Fruit fly (Drosophila melanogaster): Measurements from ENCODE around the gene Osi14.

Gene Osi14

DNA sequence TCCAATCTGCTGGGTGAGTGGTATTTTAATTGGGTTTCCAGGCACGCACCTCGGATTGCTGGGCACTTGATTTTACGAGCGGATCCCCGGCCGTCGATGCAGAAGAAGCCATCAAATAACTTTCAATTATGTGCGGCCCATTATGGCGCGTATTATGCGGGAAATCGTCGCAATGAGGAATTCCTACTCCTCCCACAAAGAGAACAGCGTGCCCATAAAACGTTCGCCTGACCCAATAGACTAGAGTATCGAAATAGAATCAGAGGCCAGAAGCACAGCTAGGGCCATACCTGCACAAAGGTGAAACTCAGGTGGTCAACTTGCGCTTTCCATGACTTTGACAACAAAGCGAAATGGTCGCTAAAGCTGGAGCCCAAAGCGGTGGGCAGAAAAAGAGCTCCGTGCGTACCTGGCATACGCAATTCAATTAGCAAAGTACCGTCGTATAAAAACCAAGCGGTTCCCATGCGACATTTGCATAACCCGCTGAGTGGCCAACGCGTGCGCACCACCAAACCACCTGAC, 30.9 kb downstream of the Osi14 start, which contains the start of gene Osi18:
Gene Osi18, plus strand, starts transcription at position 475 of the 525 bp plus-strand sequence.
- TF ChIP-seq CG32264 (GFP tag; optimal IDR thresholded peaks at IDR 0.05) (no peak), dmrt93B (GFP tag; optimal IDR thresholded peaks at IDR 0.05) (no peak), Jra (GFP tag; optimal IDR thresholded peaks at IDR 0.05) (no peak), psq (GFP tag; optimal IDR thresholded peaks at IDR 0.05) (no peak), CrebA (GFP tag; optimal IDR thresholded peaks at IDR 0.05; ENCODE audit: borderline replicate concordance) (no peak), pan (optimal IDR thresholded peaks at IDR 0.05) (no peak), woc (GFP tag; optimal IDR thresholded peaks at IDR 0.05) (no peak), Hr78 (GFP tag; optimal IDR thresholded peaks at IDR 0.05) (no peak), usp (GFP tag; optimal IDR thresholded peaks at IDR 0.05) (no peak), Dif (GFP tag; optimal IDR thresholded peaks at IDR 0.05; ENCODE audit: partially characterized antibody) (no peak), HLH106 (tag; optimal IDR thresholded peaks at IDR 0.05) (no peak), ey (GFP tag; optimal IDR thresholded peaks at IDR 0.05) (no peak), foxo (GFP tag; optimal IDR thresholded peaks at IDR 0.05) (no peak), Vsx2 (GFP tag; optimal IDR thresholded peaks at IDR 0.05; ENCODE audit: partially characterized antibody) (no peak), CG9705 (GFP tag; optimal IDR thresholded peaks at IDR 0.05) (no peak), fru (GFP tag; optimal IDR thresholded peaks at IDR 0.05) (no peak)

DNA sequence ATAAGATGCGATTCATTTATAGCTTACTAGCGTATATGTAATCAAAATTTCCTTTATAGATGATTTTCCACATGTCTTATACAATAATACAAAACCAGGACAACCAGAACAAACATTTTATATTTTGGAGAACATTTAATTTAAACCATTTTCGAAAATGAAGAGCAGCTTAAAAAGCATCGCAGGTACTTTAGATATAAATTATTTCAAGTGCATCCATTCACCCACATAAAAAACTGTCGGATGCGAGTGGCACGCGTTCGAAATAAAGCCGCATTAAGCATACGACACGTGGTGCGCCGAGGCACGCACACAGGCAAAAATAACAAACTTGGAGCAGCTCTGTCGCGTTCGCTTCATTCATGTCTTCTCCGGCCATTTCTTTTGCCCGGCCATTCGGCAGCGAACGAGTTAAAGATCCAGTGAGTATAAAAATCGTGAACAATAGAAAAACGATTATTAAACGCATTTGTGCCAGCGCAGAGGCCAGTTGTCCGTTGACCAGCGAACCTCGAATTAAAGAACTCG, 36.0 kb downstream of the Osi14 start, which contains the start of gene Osi19:
Gene Osi19, plus strand, starts transcription at position 457 of the 528 bp plus-strand sequence.
- TF ChIP-seq br (GFP tag; optimal IDR thresholded peaks at IDR 0.05) = no peak
- TF ChIP-seq h (GFP tag; optimal IDR thresholded peaks at IDR 0.05) = no peak
- TF ChIP-seq N (GFP tag; optimal IDR thresholded peaks at IDR 0.05) = no peak
- no peak for TF ChIP-seq lola (GFP tag; optimal IDR thresholded peaks at IDR 0.05)
- no peak for TF ChIP-seq Abd-B (GFP tag; optimal IDR thresholded peaks at IDR 0.05)
- no peak for TF ChIP-seq dl (GFP tag; optimal IDR thresholded peaks at IDR 0.05; ENCODE audit: insufficient read depth in 1 of 2, partially characterized antibody in 2 of 2)
- no peak for TF ChIP-seq CrebA (GFP tag; optimal IDR thresholded peaks at IDR 0.05; ENCODE audit: borderline replicate concordance)
- no peak for TF ChIP-seq Sp1 (GFP tag; optimal IDR thresholded peaks at IDR 0.05)
- no peak for TF ChIP-seq OdsH (GFP tag; optimal IDR thresholded peaks at IDR 0.05)

DNA sequence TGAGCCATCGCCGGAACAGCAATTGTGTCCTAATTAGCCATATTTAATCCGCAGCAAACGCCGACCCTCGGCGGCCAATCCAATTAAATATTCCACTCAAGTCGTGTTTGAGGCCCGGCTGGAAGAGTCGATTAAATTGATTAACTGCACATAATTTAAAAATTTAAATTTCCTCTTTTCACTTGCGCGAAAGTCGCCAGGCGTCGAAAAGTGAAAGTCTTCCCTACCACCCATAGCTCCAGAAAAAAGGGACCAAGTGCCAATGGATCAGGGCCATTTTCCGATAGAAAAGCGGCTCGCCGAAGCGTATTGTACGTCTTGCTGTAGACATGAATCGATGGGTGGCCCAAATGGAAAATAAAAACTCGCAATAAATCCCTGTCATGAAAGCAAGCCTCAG, 38.5 kb downstream of the Osi14 start:
- TF ChIP-seq br (GFP tag; optimal IDR thresholded peaks at IDR 0.05) (no peak), lola (GFP tag; optimal IDR thresholded peaks at IDR 0.05) (no peak), jim (GFP tag; optimal IDR thresholded peaks at IDR 0.05) (no peak), Dfd (GFP tag; optimal IDR thresholded peaks at IDR 0.05) (no peak), ey (GFP tag; optimal IDR thresholded peaks at IDR 0.05) (no peak), usp (GFP tag; optimal IDR thresholded peaks at IDR 0.05) (no peak), Hr83 (GFP tag; optimal IDR thresholded peaks at IDR 0.05; ENCODE audit: poor library complexity, severe bottlenecking) (no peak), Hnf4 (GFP tag; optimal IDR thresholded peaks at IDR 0.05) (no peak), h (GFP tag; optimal IDR thresholded peaks at IDR 0.05) (no peak), Rel (GFP tag; optimal IDR thresholded peaks at IDR 0.05) (no peak), Rel (tag; optimal IDR thresholded peaks at IDR 0.05) (no peak), fru (GFP tag; optimal IDR thresholded peaks at IDR 0.05) (no peak), Myc (optimal IDR thresholded peaks at IDR 0.05) (no peak), CrebA (GFP tag; optimal IDR thresholded peaks at IDR 0.05; ENCODE audit: borderline replicate concordance) (no peak), dl (GFP tag; optimal IDR thresholded peaks at IDR 0.05; ENCODE audit: insufficient read depth in 1 of 2, partially characterized antibody in 2 of 2) (no peak), woc (GFP tag; optimal IDR thresholded peaks at IDR 0.05) (no peak), dsf (GFP tag; optimal IDR thresholded peaks at IDR 0.05; ENCODE audit: borderline replicate concordance) (no peak), Mio (GFP tag; optimal IDR thresholded peaks at IDR 0.05) (no peak)

DNA sequence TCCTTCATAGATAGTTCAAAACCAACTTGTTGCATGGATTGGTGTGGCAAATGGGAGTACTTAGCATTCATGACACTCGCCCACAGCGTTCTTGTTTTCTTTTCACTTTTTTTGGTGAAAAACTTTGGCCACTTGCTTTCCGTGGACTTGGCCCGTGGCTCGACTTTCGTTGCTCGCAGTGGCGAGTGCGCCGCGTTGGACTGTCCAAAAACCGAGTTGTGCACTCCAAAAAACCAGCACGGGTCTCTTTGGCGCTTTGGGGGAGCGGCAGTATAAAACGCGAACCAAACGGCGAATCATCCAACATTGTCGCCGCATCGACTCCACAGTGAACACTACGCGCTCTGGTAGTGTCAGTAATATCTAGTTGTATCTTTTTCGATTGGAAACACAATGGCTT, 40.9 kb downstream of the Osi14 start, which contains the start of gene Osi20:
Gene Osi20, plus strand, starts transcription at position 301 of the 400 bp plus-strand sequence.
- TF ChIP-seq brk (GFP tag; optimal IDR thresholded peaks at IDR 0.05) (no peak), Dfd (GFP tag; optimal IDR thresholded peaks at IDR 0.05) (no peak), Hr83 (GFP tag; optimal IDR thresholded peaks at IDR 0.05; ENCODE audit: poor library complexity, severe bottlenecking) (no peak), sage (GFP tag; optimal IDR thresholded peaks at IDR 0.05) (no peak), CG32264 (GFP tag; optimal IDR thresholded peaks at IDR 0.05) (no peak), Hnf4 (GFP tag; optimal IDR thresholded peaks at IDR 0.05) (no peak), ey (GFP tag; optimal IDR thresholded peaks at IDR 0.05) (no peak), fru (GFP tag; optimal IDR thresholded peaks at IDR 0.05) (no peak)

Measured in whole organism, wandering third instar larva.